4 fruit fly cellular contexts compared by ENCODE assay signal in genomic region chr3L:5569724-5570123, dm6.
A peak's percentile ranks its signal among the peaks of the same experiment; 100 is the strongest.
TF ChIP-seq lines count a peak whose summit lies in the region.

No protein-coding gene starts in this region.

- TF ChIP-seq CTCF in whole organism, embryonic (GFP tag; optimal IDR thresholded peaks at IDR 0.05; lab: Kevin White, UChicago), result no peak

TF ChIP-seq in whole organism, adult, 20 proteins besides CTCF, POLR2A, EP300 and RAD21:
- TF ChIP-seq CG5204 (GFP tag; optimal IDR thresholded peaks at IDR 0.05; lab: Kevin White, UChicago) (no peak), bab1 (GFP tag; optimal IDR thresholded peaks at IDR 0.05; lab: Kevin White, UChicago) (peak; percentile 14)

TF ChIP-seq in whole organism, embryonic, 481 proteins besides CTCF, POLR2A, EP300 and RAD21 (continues in another document):
- TF ChIP-seq Doc3 (GFP tag; IDR thresholded peaks at IDR 0.05; lab: Robert Waterston, UW; ENCODE audit: partially characterized antibody), result no peak
- no peak for TF ChIP-seq Elba2 (GFP tag; optimal IDR thresholded peaks at IDR 0.05; lab: Kevin White, UChicago)
- no peak for TF ChIP-seq ems (GFP tag; optimal IDR thresholded peaks at IDR 0.05; lab: Kevin White, UChicago)
- TF ChIP-seq Neu2 (GFP tag; optimal IDR thresholded peaks at IDR 0.05; lab: Kevin White, UChicago; ENCODE audit: borderline replicate concordance), result no peak
- TF ChIP-seq D19B (GFP tag; optimal IDR thresholded peaks at IDR 0.05; lab: Kevin White, UChicago), result no peak
- TF ChIP-seq jigr1 (GFP tag; IDR thresholded peaks at IDR 0.05; lab: Robert Waterston, UW), result no peak
- no peak for TF ChIP-seq jing (GFP tag; optimal IDR thresholded peaks at IDR 0.05; lab: Kevin White, UChicago)
- no peak for TF ChIP-seq peb (GFP tag; IDR thresholded peaks at IDR 0.05; lab: Robert Waterston, UW)
- TF ChIP-seq CG43689 (GFP tag; IDR thresholded peaks at IDR 0.05; lab: Robert Waterston, UW), result no peak
- no peak for TF ChIP-seq CG8290 (GFP tag; optimal IDR thresholded peaks at IDR 0.05; lab: Kevin White, UChicago)
- peak in 1 of 2 experiments; percentile 24 for TF ChIP-seq CG8290 (tag; optimal IDR thresholded peaks at IDR 0.05; lab: Kevin White, UChicago)
- no peak for TF ChIP-seq CG2120 (GFP tag; optimal IDR thresholded peaks at IDR 0.05; lab: Kevin White, UChicago)
- no peak for TF ChIP-seq CG16815 (GFP tag; optimal IDR thresholded peaks at IDR 0.05; lab: Kevin White, UChicago)
- TF ChIP-seq Blimp-1 (GFP tag; optimal IDR thresholded peaks at IDR 0.05; lab: Kevin White, UChicago), result no peak
- no peak for TF ChIP-seq Lhr (GFP tag; optimal IDR thresholded peaks at IDR 0.05; lab: Kevin White, UChicago)
- peak; percentile 47 for TF ChIP-seq sens (GFP tag; lab: Kevin White, UChicago)
- no peak for TF ChIP-seq bigmax (GFP tag; optimal IDR thresholded peaks at IDR 0.05; lab: Kevin White, UChicago)
- no peak for TF ChIP-seq eve (GFP tag; optimal IDR thresholded peaks at IDR 0.05; lab: Kevin White, UChicago)
- TF ChIP-seq CG15696 (tag; optimal IDR thresholded peaks at IDR 0.05; lab: Kevin White, UChicago), result no peak
- no peak for TF ChIP-seq CG3407 (GFP tag; optimal IDR thresholded peaks at IDR 0.05; lab: Kevin White, UChicago)
- peak; percentile 50 for TF ChIP-seq sd (tag; optimal IDR thresholded peaks at IDR 0.05; lab: Kevin White, UChicago)
- TF ChIP-seq CG1602 (GFP tag; optimal IDR thresholded peaks at IDR 0.05; lab: Kevin White, UChicago), result no peak
- 0 out of 4 replicates have a peak, but pooled peaks have one; percentile 59 for TF ChIP-seq chinmo (GFP tag; IDR thresholded peaks at IDR 0.05; lab: Robert Waterston, UW; ENCODE audit: partially characterized antibody)
- no peak for TF ChIP-seq CG3726 (GFP tag; IDR thresholded peaks at IDR 0.05; lab: Robert Waterston, UW)
- no peak for TF ChIP-seq E2f2 (GFP tag; IDR thresholded peaks at IDR 0.05; lab: Robert Waterston, UW)
- no peak for TF ChIP-seq gsb-n (tag; optimal IDR thresholded peaks at IDR 0.05; lab: Kevin White, UChicago)
- peak; percentile 31 for TF ChIP-seq B-H2 (GFP tag; optimal IDR thresholded peaks at IDR 0.05; lab: Kevin White, UChicago)
- no peak for TF ChIP-seq Stat92E (GFP tag; optimal IDR thresholded peaks at IDR 0.05; lab: Kevin White, UChicago)
- peak; percentile 88 for TF ChIP-seq CG12769 (tag; optimal IDR thresholded peaks at IDR 0.05; lab: Kevin White, UChicago)
- no peak for TF ChIP-seq zf30C (GFP tag; optimal IDR thresholded peaks at IDR 0.05; lab: Kevin White, UChicago)

TF ChIP-seq in whole organism, prepupa, 60 proteins besides CTCF, POLR2A, EP300 and RAD21:
- TF ChIP-seq eg (GFP tag; IDR thresholded peaks at IDR 0.05; lab: Robert Waterston, UW) (0 out of 3 replicates have a peak, but pooled peaks have one; percentile 11), CG8319 (GFP tag; optimal IDR thresholded peaks at IDR 0.05; lab: Kevin White, UChicago) (no peak), vri (GFP tag; optimal IDR thresholded peaks at IDR 0.05; lab: Kevin White, UChicago) (peak; percentile 30), Eip78C (GFP tag; lab: Kevin White, UChicago) (peak; percentile 48)

TF ChIP-seq in whole organism, pupa, 21 proteins besides CTCF, POLR2A, EP300 and RAD21:
- no peak for TF ChIP-seq CG9948 (tag; optimal IDR thresholded peaks at IDR 0.05; lab: Kevin White, UChicago)
- TF ChIP-seq Ets98B (GFP tag; IDR thresholded peaks at IDR 0.05; lab: Robert Waterston, UW), result peak; percentile 10; the same call in 1 of the 2 replicates
- no peak for TF ChIP-seq Snoo (tag; optimal IDR thresholded peaks at IDR 0.05; lab: Kevin White, UChicago)
- TF ChIP-seq fd96Ca (GFP tag; IDR thresholded peaks at IDR 0.05; lab: Robert Waterston, UW), result no peak
- TF ChIP-seq CG15710 (tag; optimal IDR thresholded peaks at IDR 0.05; lab: Kevin White, UChicago), result no peak
TF ChIP-seq in whole organism, pupa: peak in this region for 1.
